Fruit fly (Drosophila melanogaster) whole organism, prepupa: ENCODE data around the gene Tollo.

ENCODE experiments used
- Blimp-1 ChIP-seq: fragments of 200-800 bp; sonication (Bioruptor generic); optimal IDR thresholded peaks from 3 replicates; lab custom pipeline; 2017; ENCODE audit warnings: missing biosample characterization, missing genetic modification characterization, mild to moderate bottlenecking, moderate library complexity, missing genetic modification reagents
- CG10631 ChIP-seq: fragments of 200-800 bp; sonication (Bioruptor generic); optimal IDR thresholded peaks from 2 replicates; lab custom pipeline; 2016; ENCODE audit warnings: missing biosample characterization, missing genetic modification characterization
- CG11762 ChIP-seq: fragments of 200-800 bp; sonication (Bioruptor generic); optimal IDR thresholded peaks from 3 replicates; lab custom pipeline; 2016; ENCODE audit warnings: missing biosample characterization, missing genetic modification characterization; ENCODE audit not compliant: insufficient read depth
- CG11902 ChIP-seq: fragments of 200-800 bp; sonication (Bioruptor generic); optimal IDR thresholded peaks from 3 replicates; lab custom pipeline; 2016; ENCODE audit warnings: missing biosample characterization, missing genetic modification characterization
- CG15336 ChIP-seq: fragments of 200-800 bp; sonication (Bioruptor generic); IDR thresholded peaks from 2 replicates; pipeline ENCODE4 v1.3.6; 2022; ENCODE audit warnings: missing biosample characterization, missing genetic modification characterization
- CG1621 ChIP-seq: fragments of 200-800 bp; sonication (Bioruptor generic); optimal IDR thresholded peaks from 3 replicates; lab custom pipeline; 2018; ENCODE audit warnings: missing biosample characterization, mild to moderate bottlenecking, missing genetic modification characterization
- CG16779 ChIP-seq: fragments of 200-800 bp; sonication (Bioruptor generic); optimal IDR thresholded peaks from 3 replicates; lab custom pipeline; 2017; ENCODE audit warnings: missing biosample characterization, mild to moderate bottlenecking, missing genetic modification characterization
- CG3032 ChIP-seq: fragments of 200-800 bp; optimal IDR thresholded peaks from 2 replicates; lab custom pipeline; 2019; ENCODE audit warnings: missing biosample characterization, mild to moderate bottlenecking, missing genetic modification characterization, moderate library complexity
- CG31627 ChIP-seq: fragments of 200-800 bp; sonication (Bioruptor generic); optimal IDR thresholded peaks from 3 replicates; lab custom pipeline; 2016; ENCODE audit warnings: missing biosample characterization, missing genetic modification characterization
- CG32006 ChIP-seq: fragments of 200-800 bp; sonication (Bioruptor generic); optimal IDR thresholded peaks from 3 replicates; lab custom pipeline; 2017; ENCODE audit warnings: missing biosample characterization, mild to moderate bottlenecking, missing genetic modification characterization
- CG34406 ChIP-seq: fragments of 200-800 bp; sonication (Bioruptor generic); optimal IDR thresholded peaks from 3 replicates; lab custom pipeline; 2016; ENCODE audit warnings: missing biosample characterization, missing genetic modification characterization
- CG3919 ChIP-seq: fragments of 200-800 bp; sonication (Bioruptor generic); optimal IDR thresholded peaks from 3 replicates; lab custom pipeline; 2016; ENCODE audit warnings: missing biosample characterization, missing genetic modification characterization
- CG4318 ChIP-seq: fragments of 200-800 bp; sonication (Bioruptor generic); optimal IDR thresholded peaks from 3 replicates; lab custom pipeline; 2017; ENCODE audit warnings: missing biosample characterization, mild to moderate bottlenecking, missing genetic modification characterization
- CG6163 ChIP-seq: fragments of 200-800 bp; sonication (Bioruptor generic); IDR thresholded peaks from 3 replicates; pipeline ENCODE4 v1.3.6; 2022; ENCODE audit warnings: missing biosample characterization, missing genetic modification characterization
- CG6276 ChIP-seq: fragments of 200-800 bp; sonication (Bioruptor generic); optimal IDR thresholded peaks from 2 replicates; lab custom pipeline; 2017; ENCODE audit warnings: missing biosample characterization, mild to moderate bottlenecking, missing genetic modification characterization
- CG6792 ChIP-seq: fragments of 200-800 bp; sonication (Bioruptor generic); optimal IDR thresholded peaks from 3 replicates; lab custom pipeline; 2016; ENCODE audit warnings: missing biosample characterization, missing genetic modification characterization
- CG6854 ChIP-seq: fragments of 200-800 bp; sonication (Bioruptor generic); optimal IDR thresholded peaks from 2 replicates; lab custom pipeline; 2017; ENCODE audit warnings: missing biosample characterization, mild to moderate bottlenecking, missing genetic modification characterization
- CG7368 ChIP-seq: fragments of 200-800 bp; sonication (Bioruptor generic); optimal IDR thresholded peaks from 3 replicates; lab custom pipeline; 2016; ENCODE audit warnings: missing biosample characterization, missing genetic modification characterization
- CG8119 ChIP-seq: fragments of 200-800 bp; sonication (Bioruptor generic); IDR thresholded peaks from 3 replicates; pipeline ENCODE4 v1.3.6; 2022; ENCODE audit warnings: missing biosample characterization, missing genetic modification characterization
- CG8632 ChIP-seq: fragments of 200-800 bp; sonication (Bioruptor generic); optimal IDR thresholded peaks from 3 replicates; lab custom pipeline; 2016; ENCODE audit warnings: missing biosample characterization, missing genetic modification characterization
- CG9139 ChIP-seq: fragments of 200-800 bp; sonication (Bioruptor generic); optimal IDR thresholded peaks from 3 replicates; lab custom pipeline; 2017; ENCODE audit warnings: missing biosample characterization, mild to moderate bottlenecking, missing genetic modification characterization
- Eip75B ChIP-seq: fragments of 200-800 bp; sonication (Bioruptor generic); optimal IDR thresholded peaks from 3 replicates; lab custom pipeline; 2016; ENCODE audit warnings: missing biosample characterization, missing genetic modification characterization
- Eip78C ChIP-seq: fragments of 200-800 bp; sonication (Bioruptor generic); peaks from one replicate; lab custom pipeline; 2016; ENCODE audit warnings: missing biosample characterization, missing genetic modification characterization
- Ets96B ChIP-seq: fragments of 200-800 bp; optimal IDR thresholded peaks from 2 replicates; lab custom pipeline; 2019; ENCODE audit warnings: missing biosample characterization, mild to moderate bottlenecking, missing genetic modification characterization, moderate library complexity
- Hr39 ChIP-seq: fragments of 200-800 bp; sonication (Bioruptor generic); optimal IDR thresholded peaks from 2 replicates; lab custom pipeline; 2016; ENCODE audit warnings: missing biosample characterization, missing genetic modification characterization
- Hr4 ChIP-seq: fragments of 200-800 bp; sonication (Bioruptor generic); optimal IDR thresholded peaks from 3 replicates; lab custom pipeline; 2016; ENCODE audit warnings: missing biosample characterization, missing genetic modification characterization
- Lpt ChIP-seq: fragments of 200-800 bp; sonication (Bioruptor generic); optimal IDR thresholded peaks from 3 replicates; lab custom pipeline; 2016; ENCODE audit warnings: missing biosample characterization, missing genetic modification characterization
- Met ChIP-seq: fragments of 200-800 bp; sonication (Bioruptor generic); optimal IDR thresholded peaks from 3 replicates; lab custom pipeline; 2016; ENCODE audit warnings: missing biosample characterization, missing genetic modification characterization
- OdsH ChIP-seq: fragments of 200-800 bp; sonication (Bioruptor generic); optimal IDR thresholded peaks from 3 replicates; lab custom pipeline; 2016; ENCODE audit warnings: missing biosample characterization, missing genetic modification characterization
- Sox102F ChIP-seq: fragments of 200-800 bp; sonication (Bioruptor generic); optimal IDR thresholded peaks from 2 replicates; lab custom pipeline; 2016; ENCODE audit warnings: missing biosample characterization, mild to moderate bottlenecking, missing genetic modification characterization
- Sox14 ChIP-seq: fragments of 200-800 bp; sonication (Bioruptor generic); optimal IDR thresholded peaks from 3 replicates; lab custom pipeline; 2016; ENCODE audit warnings: missing biosample characterization, missing genetic modification characterization
- Sox15 ChIP-seq: fragments of 200-800 bp; sonication (Bioruptor generic); optimal IDR thresholded peaks from 3 replicates; lab custom pipeline; 2016; ENCODE audit warnings: missing biosample characterization, missing genetic modification characterization
- achi ChIP-seq: fragments of 200-800 bp; sonication (Bioruptor generic); optimal IDR thresholded peaks from 3 replicates; lab custom pipeline; 2016; ENCODE audit warnings: missing biosample characterization, missing genetic modification characterization
- cyc ChIP-seq: fragments of 200-800 bp; sonication (Bioruptor generic); optimal IDR thresholded peaks from 3 replicates; lab custom pipeline; 2016; ENCODE audit warnings: missing biosample characterization, missing genetic modification characterization
- dac ChIP-seq: fragments of 200-800 bp; sonication (Bioruptor generic); optimal IDR thresholded peaks from 2 replicates; lab custom pipeline; 2017; ENCODE audit warnings: missing biosample characterization, mild to moderate bottlenecking, missing genetic modification characterization
- eg ChIP-seq: fragments of 200-800 bp; sonication (Bioruptor generic); IDR thresholded peaks from 3 replicates; pipeline ENCODE4 v1.3.6; 2022; ENCODE audit warnings: missing biosample characterization, missing genetic modification characterization
- esn ChIP-seq: fragments of 200-800 bp; sonication (Bioruptor generic); optimal IDR thresholded peaks from 2 replicates; lab custom pipeline; 2016; ENCODE audit warnings: missing biosample characterization, mild to moderate bottlenecking, missing genetic modification characterization, moderate library complexity
- fd59A ChIP-seq: fragments of 200-800 bp; sonication (Bioruptor generic); optimal IDR thresholded peaks from 2 replicates; lab custom pipeline; 2017; ENCODE audit warnings: missing biosample characterization, mild to moderate bottlenecking, missing genetic modification characterization, missing genetic modification reagents
- fkh ChIP-seq: fragments of 200-800 bp; sonication (Bioruptor generic); optimal IDR thresholded peaks from 3 replicates; lab custom pipeline; 2017; ENCODE audit warnings: missing biosample characterization, mild to moderate bottlenecking, missing genetic modification characterization, moderate library complexity
- lz ChIP-seq: fragments of 200-800 bp; sonication (Bioruptor generic); optimal IDR thresholded peaks from 3 replicates; lab custom pipeline; 2016; ENCODE audit warnings: missing biosample characterization, missing genetic modification characterization
- net ChIP-seq: fragments of 200-800 bp; sonication (Bioruptor generic); optimal IDR thresholded peaks from 3 replicates; lab custom pipeline; 2016; ENCODE audit warnings: missing biosample characterization, missing genetic modification characterization
- pdm3 ChIP-seq: fragments of 200-800 bp; sonication (Bioruptor generic); optimal IDR thresholded peaks from 3 replicates; lab custom pipeline; 2016; ENCODE audit warnings: missing biosample characterization, missing genetic modification characterization
- spab ChIP-seq: fragments of 200-800 bp; sonication (Bioruptor generic); optimal IDR thresholded peaks from 2 replicates; lab custom pipeline; 2017; ENCODE audit warnings: missing biosample characterization, mild to moderate bottlenecking, missing genetic modification characterization, missing genetic modification reagents
- ss ChIP-seq, 2 experiments: fragments of 200-800 bp; sonication (Bioruptor generic); optimal IDR thresholded peaks; 2 replicates in 1 of 2; 3 replicates in 1 of 2; lab custom pipeline; 2017 to 2018; ENCODE audit warnings: mild to moderate bottlenecking in 2 of 2, missing biosample characterization in 2 of 2, missing genetic modification characterization in 2 of 2, moderate library complexity in 1 of 2
- svp ChIP-seq: fragments of 200-800 bp; sonication (Bioruptor generic); peaks from one replicate; lab custom pipeline; 2016; ENCODE audit warnings: missing biosample characterization, missing genetic modification characterization
- topi ChIP-seq: fragments of 200-800 bp; sonication (Bioruptor generic); optimal IDR thresholded peaks from 3 replicates; lab custom pipeline; 2016; ENCODE audit warnings: missing biosample characterization, missing genetic modification characterization

Tollo gene

DNA sequence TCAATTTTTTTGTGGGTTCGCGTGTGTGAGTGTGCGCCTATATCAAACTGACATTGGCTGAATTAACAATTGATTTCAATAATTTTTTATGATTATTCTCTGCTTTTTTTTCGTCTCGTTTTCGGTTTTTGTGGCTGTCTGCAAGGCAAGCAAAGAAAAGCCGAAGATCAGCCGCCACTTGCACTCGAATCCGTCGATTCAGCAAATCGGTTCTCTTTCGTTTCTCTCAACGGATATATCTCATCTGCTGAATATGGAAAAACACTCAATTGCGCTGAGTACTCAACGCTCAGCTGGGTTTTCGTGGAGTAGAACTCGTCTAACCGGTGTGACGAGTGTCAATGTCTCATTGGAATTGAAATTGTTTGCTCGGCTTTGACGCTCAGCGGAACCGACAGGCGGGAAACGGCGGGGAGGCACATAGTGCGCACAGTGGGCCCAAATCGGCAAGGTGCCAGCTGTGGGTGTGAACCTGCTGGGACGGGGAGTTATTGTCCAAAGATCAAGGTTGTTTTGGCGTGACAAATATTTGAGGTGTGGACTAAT is 1.1 kb upstream of the Tollo start (continued):
- TF ChIP-seq CG11902 (no peak), CG8632 (GFP tag; lab: Kevin White, UChicago) (peak; percentile 17), CG8119 (no peak), Eip78C (GFP tag; lab: Kevin White, UChicago) (peak; percentile 53), ss (GFP tag; optimal IDR thresholded peaks at IDR 0.05; lab: Kevin White, UChicago) (peak in 1 of 2 experiments; percentile 69), esn (no peak), pdm3 (GFP tag; lab: Kevin White, UChicago) (peak; percentile 8), Hr39 (GFP tag; lab: Kevin White, UChicago) (peak; percentile 16), Ets96B (tag; lab: Kevin White, UChicago) (no peak), cyc (GFP tag; lab: Kevin White, UChicago) (no peak), fkh (GFP tag; lab: Kevin White, UChicago) (peak; percentile 69), CG6854 (no peak), Lpt (GFP tag; lab: Kevin White, UChicago) (peak; percentile 49), CG6276 (no peak), Met (GFP tag; lab: Kevin White, UChicago) (no peak), CG16779 (tag; lab: Kevin White, UChicago) (no peak), eg (GFP tag; lab: Robert Waterston, UW) (peak; percentile 67), CG11762 (GFP tag; lab: Kevin White, UChicago) (peak; percentile 10), CG1621 (peak; percentile 9), spab (GFP tag; lab: Kevin White, UChicago) (no peak), svp (GFP tag; lab: Kevin White, UChicago) (peak; percentile 75), CG6792 (no peak), CG31627 (GFP tag; lab: Kevin White, UChicago) (peak; percentile 16), Hr4 (GFP tag; lab: Kevin White, UChicago) (no peak), CG3919 (GFP tag; lab: Kevin White, UChicago) (peak; percentile 11), CG3032 (peak; percentile 18), CG4318 (GFP tag; lab: Kevin White, UChicago) (peak; percentile 3), dac (GFP tag; lab: Kevin White, UChicago) (no peak), CG9139 (GFP tag; lab: Kevin White, UChicago) (no peak), CG32006 (peak; percentile 28), topi (GFP tag; lab: Kevin White, UChicago) (no peak), lz (GFP tag; lab: Kevin White, UChicago) (no peak)

DNA sequence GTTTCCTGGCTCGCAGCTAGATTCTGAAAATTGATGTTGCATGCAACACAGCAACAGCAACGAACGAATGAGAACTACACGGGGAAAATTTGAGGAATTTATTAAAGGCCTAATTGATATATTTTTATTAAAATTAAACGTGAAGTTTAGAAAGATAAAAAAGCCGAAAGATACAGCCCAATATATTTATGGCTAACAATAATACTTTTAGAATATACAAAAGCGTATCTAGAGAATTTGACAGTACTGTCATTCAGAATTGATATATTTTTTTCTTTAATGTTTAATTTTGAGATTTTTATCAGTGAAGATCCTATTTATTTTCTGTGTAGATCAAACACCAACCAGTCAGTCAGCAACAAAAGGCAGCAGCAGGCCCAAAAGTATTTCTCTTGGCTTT is 5.3 kb downstream of the Tollo start:
- TF ChIP-seq CG6854 (no peak), CG1621 (no peak), ss (GFP tag; optimal IDR thresholded peaks at IDR 0.05; lab: Kevin White, UChicago) (peak; percentile 47 to 71), Hr4 (GFP tag; lab: Kevin White, UChicago) (peak; percentile 56), CG34406 (GFP tag; lab: Kevin White, UChicago) (peak; percentile 6), Sox102F (GFP tag; lab: Kevin White, UChicago) (no peak), OdsH (GFP tag; lab: Kevin White, UChicago) (peak; percentile 61), CG15336 (GFP tag; lab: Robert Waterston, UW) (peak; percentile 76), achi (GFP tag; lab: Kevin White, UChicago) (peak; percentile 74), eg (GFP tag; lab: Robert Waterston, UW) (peak; percentile 71; the same call in 2 of the 3 replicates), Met (GFP tag; lab: Kevin White, UChicago) (no peak), CG6792 (peak; percentile 41), Eip75B (GFP tag; lab: Kevin White, UChicago) (peak; percentile 53), CG10631 (GFP tag; lab: Kevin White, UChicago) (peak; percentile 72), net (peak; percentile 51), CG9139 (GFP tag; lab: Kevin White, UChicago) (peak; percentile 28), spab (GFP tag; lab: Kevin White, UChicago) (peak; percentile 31), CG16779 (tag; lab: Kevin White, UChicago) (peak; percentile 22), Sox15 (GFP tag; lab: Kevin White, UChicago) (no peak), CG7368 (GFP tag; lab: Kevin White, UChicago) (peak; percentile 14), lz (GFP tag; lab: Kevin White, UChicago) (no peak), Hr39 (GFP tag; lab: Kevin White, UChicago) (no peak), Blimp-1 (GFP tag; lab: Kevin White, UChicago) (no peak), CG4318 (GFP tag; lab: Kevin White, UChicago) (peak; percentile 56), Eip78C (GFP tag; lab: Kevin White, UChicago) (peak; percentile 91), Sox14 (GFP tag; lab: Kevin White, UChicago) (peak; percentile 53), CG32006 (peak; percentile 82), CG3919 (GFP tag; lab: Kevin White, UChicago) (peak; percentile 62), CG8119 (peak; percentile 78), CG11762 (GFP tag; lab: Kevin White, UChicago) (peak; percentile 28), Ets96B (tag; lab: Kevin White, UChicago) (peak; percentile 69), CG6163 (GFP tag; lab: Robert Waterston, UW) (peak; percentile 60; the same call in 2 of the 3 replicates), Lpt (GFP tag; lab: Kevin White, UChicago) (peak; percentile 70), fd59A (GFP tag; lab: Kevin White, UChicago) (peak; percentile 38), topi (GFP tag; lab: Kevin White, UChicago) (no peak)
